Fruit fly (Drosophila melanogaster) whole organism, embryonic: ENCODE results near the gene rut.

Source experiments
- CG11456 ChIP-seq: fragments of 200-800 bp; sonication (Bioruptor generic); IDR thresholded peaks from 3 replicates; pipeline ENCODE4 v1.3.6; 2022; ENCODE audit warnings: missing biosample characterization, missing genetic modification characterization
- CG11695 ChIP-seq: fragments of 200-800 bp; sonication (Bioruptor generic); IDR thresholded peaks from 3 replicates; pipeline ENCODE4 v1.3.6; 2022; ENCODE audit warnings: missing biosample characterization, missing genetic modification characterization
- CG12769 ChIP-seq: fragments of 200-800 bp; sonication (Bioruptor generic); optimal IDR thresholded peaks from 2 replicates; lab custom pipeline; 2019; ENCODE audit warnings: missing biosample characterization, mild to moderate bottlenecking, missing genetic modification characterization, moderate library complexity
- CG13424 ChIP-seq: fragments of 200-800 bp; sonication (Bioruptor generic); optimal IDR thresholded peaks from 2 replicates; lab custom pipeline; 2019; ENCODE audit warnings: missing biosample characterization, mild to moderate bottlenecking, missing genetic modification characterization, moderate library complexity
- CG14667 ChIP-seq: fragments of 200-800 bp; sonication (Bioruptor generic); IDR thresholded peaks from 2 replicates; pipeline ENCODE4 v1.3.6; 2022; ENCODE audit warnings: missing biosample characterization, missing genetic modification characterization
- CG14710 ChIP-seq: fragments of 200-800 bp; sonication (Bioruptor generic); optimal IDR thresholded peaks from 3 replicates; lab custom pipeline; 2019; ENCODE audit warnings: missing biosample characterization, mild to moderate bottlenecking, missing genetic modification characterization, moderate library complexity
- CG15011 ChIP-seq: fragments of 200-800 bp; sonication (Bioruptor generic); optimal IDR thresholded peaks from 3 replicates; lab custom pipeline; 2018; ENCODE audit warnings: missing biosample characterization, mild to moderate bottlenecking, missing genetic modification characterization
- CG15514 ChIP-seq: fragments of 200-800 bp; sonication (Bioruptor generic); optimal IDR thresholded peaks from 3 replicates; lab custom pipeline; 2017; ENCODE audit warnings: missing biosample characterization, missing genetic modification characterization, mild to moderate bottlenecking, moderate library complexity, missing genetic modification reagents
- CG1603 ChIP-seq: fragments of 200-800 bp; sonication (Bioruptor generic); optimal IDR thresholded peaks from 2 replicates; lab custom pipeline; 2019; ENCODE audit warnings: missing biosample characterization, mild to moderate bottlenecking, missing genetic modification characterization, moderate library complexity
- CG17186 ChIP-seq: fragments of 200-800 bp; sonication (Bioruptor generic); optimal IDR thresholded peaks from 3 replicates; lab custom pipeline; 2017; ENCODE audit warnings: missing biosample characterization, missing genetic modification reagents, missing genetic modification characterization
- CG1832 ChIP-seq: fragments of 200-800 bp; sonication (Bioruptor generic); optimal IDR thresholded peaks from 2 replicates; lab custom pipeline; 2017; ENCODE audit warnings: missing biosample characterization, mild to moderate bottlenecking, missing genetic modification characterization, inconsistent platforms
- CG2678 ChIP-seq: fragments of 200-800 bp; sonication (Bioruptor generic); optimal IDR thresholded peaks from 3 replicates; lab custom pipeline; 2019; ENCODE audit warnings: missing biosample characterization, mild to moderate bottlenecking, missing genetic modification characterization, moderate library complexity
- CG30020 ChIP-seq: fragments of 200-800 bp; optimal IDR thresholded peaks from 2 replicates; lab custom pipeline; 2019; ENCODE audit warnings: missing biosample characterization, mild to moderate bottlenecking, missing genetic modification characterization, moderate library complexity
- CG31224 ChIP-seq: fragments of 200-800 bp; sonication (Bioruptor generic); IDR thresholded peaks from 2 replicates; pipeline ENCODE4 v1.3.6; 2022; ENCODE audit warnings: missing biosample characterization, missing genetic modification characterization
- CG32767 ChIP-seq: fragments of 200-800 bp; sonication (Bioruptor generic); IDR thresholded peaks from 2 replicates; pipeline ENCODE4 v1.3.6; 2022; ENCODE audit warnings: missing biosample characterization, missing genetic modification characterization
- CG3847 ChIP-seq: fragments of 200-800 bp; sonication (Bioruptor generic); IDR thresholded peaks from 2 replicates; pipeline ENCODE4 v1.3.6; 2022; ENCODE audit warnings: missing biosample characterization, missing genetic modification characterization
- CG4360 ChIP-seq: fragments of 200-800 bp; sonication (Bioruptor generic); IDR thresholded peaks from 2 replicates; pipeline ENCODE4 v1.3.6; 2022; ENCODE audit warnings: missing biosample characterization, missing genetic modification characterization
- CG4617 ChIP-seq: fragments of 200-800 bp; sonication (Bioruptor generic); optimal IDR thresholded peaks from 3 replicates; lab custom pipeline; 2016; ENCODE audit warnings: missing biosample characterization, missing genetic modification characterization, borderline replicate concordance
- CG5180 ChIP-seq: fragments of 200-800 bp; sonication (Bioruptor generic); optimal IDR thresholded peaks from 3 replicates; lab custom pipeline; 2017; ENCODE audit warnings: missing biosample characterization, missing genetic modification characterization, mild to moderate bottlenecking, moderate library complexity, missing genetic modification reagents
- CG6175 ChIP-seq: fragments of 200-800 bp; sonication (Bioruptor generic); IDR thresholded peaks from 3 replicates; pipeline ENCODE4 v1.3.6; 2022; ENCODE audit warnings: missing biosample characterization, missing genetic modification characterization
- CG7372 ChIP-seq: fragments of 200-800 bp; sonication (Bioruptor generic); IDR thresholded peaks from 2 replicates; pipeline ENCODE4 v1.3.6; 2022; ENCODE audit warnings: missing biosample characterization, missing genetic modification characterization
- D19A ChIP-seq: fragments of 200-800 bp; optimal IDR thresholded peaks from 3 replicates; lab custom pipeline; 2019; ENCODE audit warnings: missing biosample characterization, mild to moderate bottlenecking, missing genetic modification characterization, moderate library complexity
- Deaf1 ChIP-seq: fragments of 200-800 bp; optimal IDR thresholded peaks from 3 replicates; lab custom pipeline; 2019; ENCODE audit warnings: missing biosample characterization, mild to moderate bottlenecking, missing genetic modification characterization, moderate library complexity
- ERR ChIP-seq: fragments of 200-800 bp; sonication (Bioruptor generic); optimal IDR thresholded peaks from 2 replicates; lab custom pipeline; 2016; ENCODE audit warnings: missing biosample characterization, missing genetic modification characterization
- Elba2 ChIP-seq: fragments of 200-800 bp; sonication (Bioruptor generic); optimal IDR thresholded peaks from 3 replicates; lab custom pipeline; 2016; ENCODE audit warnings: missing biosample characterization, missing genetic modification characterization
- Fer2 ChIP-seq: fragments of 200-800 bp; sonication (Bioruptor generic); optimal IDR thresholded peaks from 2 replicates; lab custom pipeline; 2018; ENCODE audit warnings: missing biosample characterization, mild to moderate bottlenecking, missing genetic modification characterization, moderate library complexity
- Hr78 ChIP-seq, 2 experiments: fragments of 200-800 bp in 1 of 2; fragments of >200 bp in 1 of 2; sonication (Bioruptor generic) in 1 of 2; optimal IDR thresholded peaks; 2 replicates each; lab custom pipeline; 2017 to 2019; ENCODE audit warnings: missing biosample characterization in 2 of 2, missing genetic modification characterization in 2 of 2, mild to moderate bottlenecking in 1 of 2, moderate library complexity in 1 of 2
- MBD-R2 ChIP-seq: fragments of 200-800 bp; sonication (Bioruptor generic); IDR thresholded peaks from 2 replicates; pipeline ENCODE4 v1.3.6; 2022; ENCODE audit warnings: missing biosample characterization, missing genetic modification characterization
- Mrtf ChIP-seq: fragments of 200-800 bp; sonication (Bioruptor generic); IDR thresholded peaks from 3 replicates; pipeline ENCODE4 v1.3.6; 2022; ENCODE audit warnings: missing biosample characterization, missing genetic modification characterization
- Myb ChIP-seq: fragments of 200-800 bp; sonication (Bioruptor generic); optimal IDR thresholded peaks from 2 replicates; lab custom pipeline; 2016; ENCODE audit warnings: missing biosample characterization, missing genetic modification characterization
- Optix ChIP-seq: fragments of 200-800 bp; sonication (Bioruptor generic); IDR thresholded peaks from 3 replicates; pipeline ENCODE4 v1.3.6; 2022; ENCODE audit warnings: missing biosample characterization, missing genetic modification characterization
- Ptx1 ChIP-seq: fragments of 200-800 bp; sonication (Bioruptor generic); IDR thresholded peaks from 2 replicates; pipeline ENCODE4 v1.3.6; 2022; ENCODE audit warnings: missing biosample characterization, missing genetic modification characterization
- Side ChIP-seq: fragments of 200-800 bp; sonication (Bioruptor generic); optimal IDR thresholded peaks from 2 replicates; lab custom pipeline; 2016; ENCODE audit warnings: missing biosample characterization, missing genetic modification characterization
- Ssrp ChIP-seq: fragments of 200-800 bp; sonication (Bioruptor generic); optimal IDR thresholded peaks from 2 replicates; lab custom pipeline; 2018; ENCODE audit warnings: missing biosample characterization, mild to moderate bottlenecking, missing genetic modification characterization, moderate library complexity
- br ChIP-seq: fragments of >200 bp; optimal IDR thresholded peaks from 2 replicates; lab custom pipeline; 2017
- dmrt99B ChIP-seq: fragments of 200-800 bp; sonication (Bioruptor generic); optimal IDR thresholded peaks from 2 replicates; lab custom pipeline; 2018; ENCODE audit warnings: missing biosample characterization, mild to moderate bottlenecking, missing genetic modification characterization, moderate library complexity
- ems ChIP-seq: fragments of 200-800 bp; sonication (Bioruptor generic); optimal IDR thresholded peaks from 3 replicates; lab custom pipeline; 2016; ENCODE audit warnings: missing biosample characterization, missing genetic modification characterization
- exex ChIP-seq: fragments of 200-800 bp; sonication (Bioruptor generic); optimal IDR thresholded peaks from 4 replicates; lab custom pipeline; 2018; ENCODE audit warnings: missing biosample characterization, mild to moderate bottlenecking, missing genetic modification characterization, moderate library complexity
- fu2 ChIP-seq: fragments of 200-800 bp; sonication (Bioruptor generic); optimal IDR thresholded peaks from 2 replicates; lab custom pipeline; 2016; ENCODE audit warnings: missing biosample characterization, missing genetic modification characterization
- jigr1 ChIP-seq: fragments of 200-800 bp; sonication (Bioruptor generic); IDR thresholded peaks from 3 replicates; pipeline ENCODE4 v1.3.6; 2022; ENCODE audit warnings: missing biosample characterization, missing genetic modification characterization
- odd ChIP-seq: fragments of 200-800 bp; sonication (Bioruptor generic); optimal IDR thresholded peaks from 2 replicates; lab custom pipeline; 2017; ENCODE audit warnings: missing biosample characterization, mild to moderate bottlenecking, missing genetic modification characterization
- org-1 ChIP-seq: fragments of 200-800 bp; sonication (Bioruptor generic); optimal IDR thresholded peaks from 2 replicates; lab custom pipeline; 2017; ENCODE audit warnings: missing biosample characterization, missing genetic modification characterization
- p53 ChIP-seq: fragments of 200-800 bp; sonication (Bioruptor generic); optimal IDR thresholded peaks from 2 replicates; lab custom pipeline; 2016; ENCODE audit warnings: missing biosample characterization, missing genetic modification characterization
- pzg ChIP-seq: fragments of 200-800 bp; sonication (Bioruptor generic); optimal IDR thresholded peaks from 3 replicates; lab custom pipeline; 2018; ENCODE audit warnings: missing biosample characterization, mild to moderate bottlenecking, missing genetic modification characterization, moderate library complexity
- repo ChIP-seq: fragments of 200-800 bp; sonication (Bioruptor generic); optimal IDR thresholded peaks from 2 replicates; lab custom pipeline; 2016; ENCODE audit warnings: missing biosample characterization, missing genetic modification characterization
- schlank ChIP-seq: fragments of 200-800 bp; sonication (Bioruptor generic); optimal IDR thresholded peaks from 2 replicates; lab custom pipeline; 2018; ENCODE audit warnings: missing biosample characterization, mild to moderate bottlenecking, missing genetic modification characterization
- sd ChIP-seq: fragments of 200-800 bp; sonication (Bioruptor generic); optimal IDR thresholded peaks from 3 replicates; lab custom pipeline; 2018; ENCODE audit warnings: missing biosample characterization, mild to moderate bottlenecking, missing genetic modification characterization, moderate library complexity
- stwl ChIP-seq: fragments of 200-800 bp; sonication (Bioruptor generic); optimal IDR thresholded peaks from 3 replicates; lab custom pipeline; 2018; ENCODE audit warnings: missing biosample characterization, mild to moderate bottlenecking, missing genetic modification characterization, moderate library complexity
- tna ChIP-seq: fragments of 200-800 bp; sonication (Bioruptor generic); IDR thresholded peaks from 2 replicates; pipeline ENCODE4 v1.3.6; 2022; ENCODE audit warnings: missing biosample characterization, missing genetic modification characterization; ENCODE audit not compliant: partially characterized antibody
- vnd ChIP-seq: fragments of 200-800 bp; sonication (Bioruptor generic); IDR thresholded peaks from 3 replicates; pipeline ENCODE4 v1.3.6; 2022; ENCODE audit warnings: missing biosample characterization, missing genetic modification characterization; ENCODE audit not compliant: partially characterized antibody

Gene rut

dm6 chrX:14832562-14833303 is 6.9 kb upstream of the rut start, which contains the start of gene CG14411 (continued):
- no peak for TF ChIP-seq repo
- no peak for TF ChIP-seq Optix (GFP tag; lab: Robert Waterston, UW)
- TF ChIP-seq ERR (GFP tag; lab: Kevin White, UChicago) = no peak
- TF ChIP-seq odd (GFP tag; lab: Kevin White, UChicago) = no peak
- TF ChIP-seq exex (tag; lab: Kevin White, UChicago) = no peak
- TF ChIP-seq br = no peak
- TF ChIP-seq CG4360 (GFP tag; lab: Robert Waterston, UW) = peak; percentile 58
- TF ChIP-seq jigr1 (GFP tag; lab: Robert Waterston, UW) = no peak
- peak; percentile 10 for TF ChIP-seq p53 (GFP tag; lab: Kevin White, UChicago)
- TF ChIP-seq CG1832 = no peak
- peak; percentile 36 for TF ChIP-seq sd (tag; lab: Kevin White, UChicago)
- TF ChIP-seq CG13424 (tag; lab: Kevin White, UChicago) = no peak
- no peak for TF ChIP-seq schlank
- TF ChIP-seq vnd (GFP tag; lab: Robert Waterston, UW) = no peak
- TF ChIP-seq CG11456 = no peak
- no peak for TF ChIP-seq CG11695 (GFP tag; lab: Robert Waterston, UW)
- no peak for TF ChIP-seq CG32767 (GFP tag; lab: Robert Waterston, UW)
- TF ChIP-seq Side = no peak
- no peak for TF ChIP-seq CG30020 (tag; lab: Kevin White, UChicago)
- TF ChIP-seq Fer2 (tag; lab: Kevin White, UChicago) = no peak
- peak; percentile 8 for TF ChIP-seq CG4617 (GFP tag; lab: Kevin White, UChicago)
- peak; percentile 25 for TF ChIP-seq CG15514
- TF ChIP-seq CG14667 (GFP tag; lab: Robert Waterston, UW) = no peak
- TF ChIP-seq tna (GFP tag; lab: Robert Waterston, UW) = no peak
- TF ChIP-seq CG17186 (GFP tag; lab: Kevin White, UChicago) = peak; percentile 7
- TF ChIP-seq CG2678 (tag; lab: Kevin White, UChicago) = no peak
- no peak for TF ChIP-seq CG15011 (GFP tag; lab: Kevin White, UChicago)
- no peak for TF ChIP-seq Ptx1 (GFP tag; lab: Robert Waterston, UW)
- TF ChIP-seq Deaf1 = no peak
- TF ChIP-seq Hr78 (GFP tag; optimal IDR thresholded peaks at IDR 0.05; lab: Kevin White, UChicago) = no peak
- no peak for TF ChIP-seq Mrtf (GFP tag; lab: Robert Waterston, UW)
- peak; percentile 81 for TF ChIP-seq stwl (tag; lab: Kevin White, UChicago)
- TF ChIP-seq dmrt99B = no peak
- TF ChIP-seq CG3847 (GFP tag; lab: Robert Waterston, UW) = peak; percentile 35
- no peak for TF ChIP-seq org-1 (GFP tag; lab: Kevin White, UChicago)
- TF ChIP-seq CG7372 (GFP tag; lab: Robert Waterston, UW) = no peak
- TF ChIP-seq CG5180 (GFP tag; lab: Kevin White, UChicago) = no peak
- no peak for TF ChIP-seq CG6175 (GFP tag; lab: Robert Waterston, UW)
- TF ChIP-seq ems (GFP tag; lab: Kevin White, UChicago) = no peak
- TF ChIP-seq Elba2 = peak; percentile 38
- peak; percentile 42 for TF ChIP-seq MBD-R2 (GFP tag; lab: Robert Waterston, UW)
- no peak for TF ChIP-seq CG31224 (GFP tag; lab: Robert Waterston, UW)
- TF ChIP-seq pzg = peak; percentile 79
- TF ChIP-seq Myb (GFP tag; lab: Kevin White, UChicago) = no peak
- TF ChIP-seq CG1603 (tag; lab: Kevin White, UChicago) = peak; percentile 99
- TF ChIP-seq Ssrp (tag; lab: Kevin White, UChicago) = no peak
- TF ChIP-seq D19A (tag; lab: Kevin White, UChicago) = no peak
- TF ChIP-seq CG14710 (tag; lab: Kevin White, UChicago) = peak; percentile 67
- TF ChIP-seq fu2 (GFP tag; lab: Kevin White, UChicago) = no peak
- TF ChIP-seq CG12769 = no peak
